Fruit fly (Drosophila melanogaster) whole organism, embryonic: ENCODE measurements around the gene CG10481.

ENCODE experiments used
- Atf6 ChIP-seq: fragments of 200-800 bp; sonication (Bioruptor generic); IDR thresholded peaks from 2 replicates; pipeline ENCODE4 v1.3.6; 2022; ENCODE audit warnings: missing biosample characterization, missing genetic modification characterization
- BEAF-32 ChIP-seq: fragments of 200-800 bp; sonication (Bioruptor generic); optimal IDR thresholded peaks from 3 replicates; lab custom pipeline; 2017; ENCODE audit warnings: missing biosample characterization, missing genetic modification characterization, mild to moderate bottlenecking, moderate library complexity, missing genetic modification reagents
- CG10274 ChIP-seq: fragments of 200-800 bp; sonication (Bioruptor generic); optimal IDR thresholded peaks from 3 replicates; lab custom pipeline; 2017; ENCODE audit warnings: missing biosample characterization, mild to moderate bottlenecking, missing genetic modification characterization
- CG11504 ChIP-seq: fragments of 200-800 bp; sonication (Bioruptor generic); optimal IDR thresholded peaks from 3 replicates; lab custom pipeline; 2019; ENCODE audit warnings: missing biosample characterization, mild to moderate bottlenecking, missing genetic modification characterization, moderate library complexity
- CG11695 ChIP-seq: fragments of 200-800 bp; sonication (Bioruptor generic); IDR thresholded peaks from 3 replicates; pipeline ENCODE4 v1.3.6; 2022; ENCODE audit warnings: missing biosample characterization, missing genetic modification characterization
- CG12155 ChIP-seq: fragments of 200-800 bp; sonication (Bioruptor generic); optimal IDR thresholded peaks from 3 replicates; lab custom pipeline; 2016; ENCODE audit warnings: missing biosample characterization, missing genetic modification characterization
- CG12219 ChIP-seq: fragments of 200-800 bp; sonication (Bioruptor generic); optimal IDR thresholded peaks from 3 replicates; lab custom pipeline; 2018; ENCODE audit warnings: missing biosample characterization, mild to moderate bottlenecking, missing genetic modification characterization
- CG13624 ChIP-seq: fragments of 200-800 bp; sonication (Bioruptor generic); optimal IDR thresholded peaks from 2 replicates; lab custom pipeline; 2016; ENCODE audit warnings: missing biosample characterization, missing genetic modification characterization
- CG13894 ChIP-seq: fragments of 200-800 bp; sonication (Bioruptor generic); optimal IDR thresholded peaks from 3 replicates; lab custom pipeline; 2018; ENCODE audit warnings: missing biosample characterization, mild to moderate bottlenecking, missing genetic modification characterization, moderate library complexity
- CG14965 ChIP-seq: fragments of 200-800 bp; sonication (Bioruptor generic); optimal IDR thresholded peaks from 2 replicates; lab custom pipeline; 2016; ENCODE audit warnings: missing biosample characterization, missing genetic modification characterization, borderline replicate concordance
- CG1529 ChIP-seq: fragments of 200-800 bp; sonication (Bioruptor generic); optimal IDR thresholded peaks from 3 replicates; lab custom pipeline; 2018; ENCODE audit warnings: missing biosample characterization, missing genetic modification characterization
- CG17328 ChIP-seq: fragments of 200-800 bp; sonication (Bioruptor generic); IDR thresholded peaks from 2 replicates; pipeline ENCODE4 v1.3.6; 2022; ENCODE audit warnings: missing biosample characterization, missing genetic modification characterization
- CG2875 ChIP-seq: fragments of 200-800 bp; sonication (Bioruptor generic); optimal IDR thresholded peaks from 2 replicates; lab custom pipeline; 2017; ENCODE audit warnings: missing biosample characterization, mild to moderate bottlenecking, missing genetic modification characterization, missing genetic modification reagents
- CG30020 ChIP-seq: fragments of 200-800 bp; optimal IDR thresholded peaks from 2 replicates; lab custom pipeline; 2019; ENCODE audit warnings: missing biosample characterization, mild to moderate bottlenecking, missing genetic modification characterization, moderate library complexity
- CG32532 ChIP-seq: fragments of 200-800 bp; sonication (Bioruptor generic); IDR thresholded peaks from 2 replicates; pipeline ENCODE4 v1.3.6; 2022; ENCODE audit warnings: missing biosample characterization, missing genetic modification characterization
- CG4854 ChIP-seq: fragments of 200-800 bp; sonication (Bioruptor generic); optimal IDR thresholded peaks from 2 replicates; lab custom pipeline; 2016; ENCODE audit warnings: missing biosample characterization, missing genetic modification characterization, inconsistent platforms
- CG6683 ChIP-seq: fragments of 200-800 bp; sonication (Bioruptor generic); optimal IDR thresholded peaks from 2 replicates; lab custom pipeline; 2017; ENCODE audit warnings: missing biosample characterization, mild to moderate bottlenecking, missing genetic modification characterization, missing genetic modification reagents
- CG8478 ChIP-seq: fragments of >200 bp; optimal IDR thresholded peaks from 2 replicates; lab custom pipeline; 2018
- Dbx ChIP-seq: fragments of 200-800 bp; sonication (Bioruptor generic); IDR thresholded peaks from 3 replicates; pipeline ENCODE4 v1.3.6; 2022; ENCODE audit warnings: missing biosample characterization, missing genetic modification characterization
- Drgx ChIP-seq: fragments of 200-800 bp; sonication (Bioruptor generic); IDR thresholded peaks from 2 replicates; pipeline ENCODE4 v1.3.6; 2022; ENCODE audit warnings: missing biosample characterization, missing genetic modification characterization
- E2f2 ChIP-seq: fragments of 200-800 bp; sonication (Bioruptor generic); IDR thresholded peaks from 2 replicates; pipeline ENCODE4 v1.3.6; 2022; ENCODE audit warnings: missing biosample characterization, missing genetic modification characterization
- Fer3 ChIP-seq: fragments of 200-800 bp; sonication (Bioruptor generic); optimal IDR thresholded peaks from 2 replicates; lab custom pipeline; 2018; ENCODE audit warnings: missing biosample characterization, mild to moderate bottlenecking, missing genetic modification characterization, moderate library complexity
- HLH4C ChIP-seq: fragments of 200-800 bp; sonication (Bioruptor generic); IDR thresholded peaks from 3 replicates; pipeline ENCODE4 v1.3.6; 2022; ENCODE audit warnings: missing biosample characterization, missing genetic modification characterization; ENCODE audit not compliant: partially characterized antibody
- Hey ChIP-seq: fragments of 200-800 bp; sonication (Bioruptor generic); optimal IDR thresholded peaks from 3 replicates; lab custom pipeline; 2018; ENCODE audit warnings: missing biosample characterization, mild to moderate bottlenecking, missing genetic modification characterization
- Hr51 ChIP-seq, 2 experiments: fragments of 200-800 bp; sonication (Bioruptor generic); optimal IDR thresholded peaks; 2 replicates in 1 of 2; 3 replicates in 1 of 2; lab custom pipeline; 2016 to 2018; ENCODE audit warnings: missing biosample characterization in 2 of 2, missing genetic modification characterization in 2 of 2, mild to moderate bottlenecking in 1 of 2, moderate library complexity in 1 of 2
- Hsf ChIP-seq: fragments of 200-800 bp; sonication (Bioruptor generic); optimal IDR thresholded peaks from 3 replicates; lab custom pipeline; 2016; ENCODE audit warnings: missing biosample characterization, missing genetic modification characterization
- MBD-R2 ChIP-seq: fragments of 200-800 bp; sonication (Bioruptor generic); IDR thresholded peaks from 2 replicates; pipeline ENCODE4 v1.3.6; 2022; ENCODE audit warnings: missing biosample characterization, missing genetic modification characterization
- Meics ChIP-seq: fragments of 200-800 bp; sonication (Bioruptor generic); optimal IDR thresholded peaks from 2 replicates; lab custom pipeline; 2017; ENCODE audit warnings: missing biosample characterization, mild to moderate bottlenecking, missing genetic modification characterization
- Optix ChIP-seq: fragments of 200-800 bp; sonication (Bioruptor generic); IDR thresholded peaks from 3 replicates; pipeline ENCODE4 v1.3.6; 2022; ENCODE audit warnings: missing biosample characterization, missing genetic modification characterization
- PHDP ChIP-seq: fragments of 200-800 bp; sonication (Bioruptor generic); optimal IDR thresholded peaks from 3 replicates; lab custom pipeline; 2018; ENCODE audit warnings: missing biosample characterization, mild to moderate bottlenecking, missing genetic modification characterization, moderate library complexity
- Rx ChIP-seq: fragments of 200-800 bp; sonication (Bioruptor generic); IDR thresholded peaks from 2 replicates; pipeline ENCODE4 v1.3.6; 2022; ENCODE audit warnings: missing biosample characterization, missing genetic modification characterization
- Six4 ChIP-seq: fragments of 200-800 bp; sonication (Bioruptor generic); optimal IDR thresholded peaks from 2 replicates; lab custom pipeline; 2016; ENCODE audit warnings: missing biosample characterization, missing genetic modification characterization
- Spps ChIP-seq: fragments of 200-800 bp; sonication (Bioruptor generic); optimal IDR thresholded peaks from 2 replicates; lab custom pipeline; 2018; ENCODE audit warnings: missing biosample characterization, mild to moderate bottlenecking, missing genetic modification characterization
- Ssrp ChIP-seq: fragments of 200-800 bp; sonication (Bioruptor generic); optimal IDR thresholded peaks from 2 replicates; lab custom pipeline; 2018; ENCODE audit warnings: missing biosample characterization, mild to moderate bottlenecking, missing genetic modification characterization, moderate library complexity
- Xrp1 ChIP-seq: fragments of 200-800 bp; sonication (Bioruptor generic); IDR thresholded peaks from 2 replicates; pipeline ENCODE4 v1.3.6; 2022; ENCODE audit warnings: missing biosample characterization, missing genetic modification characterization
- abd-A ChIP-seq: fragments of 200-800 bp; sonication (Bioruptor generic); optimal IDR thresholded peaks from 3 replicates; lab custom pipeline; 2019; ENCODE audit warnings: missing biosample characterization, mild to moderate bottlenecking, missing genetic modification characterization, moderate library complexity
- ase ChIP-seq: fragments of 200-800 bp; sonication (Bioruptor generic); IDR thresholded peaks from 3 replicates; pipeline ENCODE4 v1.3.6; 2022; ENCODE audit warnings: missing biosample characterization, missing genetic modification characterization
- br ChIP-seq: fragments of >200 bp; optimal IDR thresholded peaks from 2 replicates; lab custom pipeline; 2017
- chinmo ChIP-seq: fragments of 200-800 bp; sonication (Bioruptor generic); IDR thresholded peaks from 4 replicates; pipeline ENCODE4 v1.3.6; 2022; ENCODE audit warnings: missing biosample characterization, missing genetic modification characterization; ENCODE audit not compliant: partially characterized antibody
- dimm ChIP-seq: fragments of 200-800 bp; sonication (Bioruptor generic); IDR thresholded peaks from 2 replicates; pipeline ENCODE4 v1.3.6; 2022; ENCODE audit warnings: missing biosample characterization, missing genetic modification characterization
- dmrt11E ChIP-seq: fragments of 200-800 bp; sonication (Bioruptor generic); optimal IDR thresholded peaks from 3 replicates; lab custom pipeline; 2018; ENCODE audit warnings: missing biosample characterization, mild to moderate bottlenecking, missing genetic modification characterization, moderate library complexity
- eve ChIP-seq, 2 experiments: fragments of >200 bp; optimal IDR thresholded peaks; 2 replicates each; lab custom pipeline; 2017; ENCODE audit warnings: missing biosample characterization in 2 of 2, missing genetic modification characterization in 2 of 2
- exex ChIP-seq: fragments of 200-800 bp; sonication (Bioruptor generic); optimal IDR thresholded peaks from 4 replicates; lab custom pipeline; 2018; ENCODE audit warnings: missing biosample characterization, mild to moderate bottlenecking, missing genetic modification characterization, moderate library complexity
- hth ChIP-seq: fragments of >200 bp; optimal IDR thresholded peaks from 2 replicates; lab custom pipeline; 2017; ENCODE audit warnings: inconsistent platforms
- ken ChIP-seq: fragments of 200-800 bp; sonication (Bioruptor generic); IDR thresholded peaks from 3 replicates; pipeline ENCODE4 v1.3.6; 2022; ENCODE audit warnings: missing biosample characterization, missing genetic modification characterization
- luna ChIP-seq: fragments of 200-800 bp; sonication (Bioruptor generic); optimal IDR thresholded peaks from 2 replicates; lab custom pipeline; 2016; ENCODE audit warnings: missing biosample characterization, missing genetic modification characterization
- maf-S ChIP-seq: fragments of 200-800 bp; sonication (Bioruptor generic); optimal IDR thresholded peaks from 2 replicates; lab custom pipeline; 2016; ENCODE audit warnings: missing biosample characterization, missing genetic modification characterization
- oc ChIP-seq: fragments of 200-800 bp; sonication (Bioruptor generic); optimal IDR thresholded peaks from 2 replicates; lab custom pipeline; 2018; ENCODE audit warnings: missing biosample characterization, mild to moderate bottlenecking, missing genetic modification characterization, moderate library complexity
- sens-2 ChIP-seq: fragments of 200-800 bp; sonication (Bioruptor generic); IDR thresholded peaks from 2 replicates; pipeline ENCODE4 v1.3.6; 2022; ENCODE audit warnings: missing biosample characterization, missing genetic modification characterization
- slbo ChIP-seq: fragments of 200-800 bp; sonication (Bioruptor generic); IDR thresholded peaks from 2 replicates; pipeline ENCODE4 v1.3.6; 2022; ENCODE audit warnings: missing biosample characterization, missing genetic modification characterization

Gene CG10481

dm6 chr2L:19935085-19935846 lies 42.9 kb upstream of the CG10481 start (continued):
- TF ChIP-seq Dbx (peak; percentile 44; the same call in 1 of the 3 replicates), luna (GFP tag; lab: Kevin White, UChicago) (no peak), HLH4C (peak; percentile 44; the same call in 1 of the 3 replicates), Optix (GFP tag; lab: Robert Waterston, UW) (no peak), CG11695 (GFP tag; lab: Robert Waterston, UW) (0 out of 3 replicates have a peak, but pooled peaks have one; percentile 25), br (lab: Kevin White, UChicago) (no peak), E2f2 (GFP tag; lab: Robert Waterston, UW) (peak; percentile 29; the same call in 1 of the 2 replicates), CG12219 (GFP tag; lab: Kevin White, UChicago) (peak; percentile 36), hth (lab: Kevin White, UChicago) (no peak), CG30020 (tag; lab: Kevin White, UChicago) (no peak), CG6683 (no peak), CG2875 (GFP tag; lab: Kevin White, UChicago) (no peak), MBD-R2 (GFP tag; lab: Robert Waterston, UW) (no peak), abd-A (tag; lab: Kevin White, UChicago) (peak; percentile 9), CG12155 (GFP tag; lab: Kevin White, UChicago) (no peak), Ssrp (tag; lab: Kevin White, UChicago) (no peak), ken (GFP tag; lab: Robert Waterston, UW) (no peak), maf-S (GFP tag; lab: Kevin White, UChicago) (peak; percentile 12), exex (tag; lab: Kevin White, UChicago) (peak; percentile 17), oc (tag; lab: Kevin White, UChicago) (peak; percentile 42), Meics (GFP tag; lab: Kevin White, UChicago) (peak; percentile 14), ase (no peak), Hey (peak; percentile 45), CG17328 (GFP tag; lab: Robert Waterston, UW) (0 out of 2 replicates have a peak, but pooled peaks have one; percentile 42), CG1529 (GFP tag; lab: Kevin White, UChicago) (peak; percentile 4), chinmo (GFP tag; lab: Robert Waterston, UW) (peak; percentile 97), CG32532 (peak; percentile 17; the same call in 1 of the 2 replicates), Atf6 (GFP tag; lab: Robert Waterston, UW) (peak; percentile 52; the same call in 1 of the 2 replicates), Hr51 (GFP tag; optimal IDR thresholded peaks at IDR 0.05; lab: Kevin White, UChicago) (no peak), BEAF-32 (GFP tag; lab: Kevin White, UChicago) (no peak), eve (GFP tag; optimal IDR thresholded peaks at IDR 0.05; lab: Kevin White, UChicago) (peak in 1 of 2 experiments; percentile 5), slbo (GFP tag; lab: Robert Waterston, UW) (peak; percentile 44), CG13894 (tag; lab: Kevin White, UChicago) (peak; percentile 29), CG4854 (GFP tag; lab: Kevin White, UChicago) (no peak), dimm (0 out of 2 replicates have a peak, but pooled peaks have one; percentile 14), CG11504 (tag; lab: Kevin White, UChicago) (peak; percentile 20), PHDP (tag; lab: Kevin White, UChicago) (peak; percentile 23), sens-2 (GFP tag; lab: Robert Waterston, UW) (no peak), CG14965 (no peak), CG10274 (GFP tag; lab: Kevin White, UChicago) (no peak), dmrt11E (tag; lab: Kevin White, UChicago) (no peak), Spps (no peak), CG8478 (lab: Kevin White, UChicago) (no peak), Six4 (GFP tag; lab: Kevin White, UChicago) (no peak), Drgx (GFP tag; lab: Robert Waterston, UW) (peak; percentile 44; the same call in 1 of the 2 replicates), Xrp1 (0 out of 2 replicates have a peak, but pooled peaks have one; percentile 25), Rx (GFP tag; lab: Robert Waterston, UW) (no peak), Fer3 (tag; lab: Kevin White, UChicago) (no peak), Hsf (no peak), CG13624 (GFP tag; lab: Kevin White, UChicago) (no peak)
